Fruit fly (Drosophila melanogaster) whole organism, embryonic: ENCODE results near the gene CG10286.

Experiments
- Abd-B ChIP-seq: fragments of 200-800 bp; sonication (Bioruptor generic); optimal IDR thresholded peaks from 2 replicates; lab custom pipeline; 2018; ENCODE audit warnings: missing biosample characterization, mild to moderate bottlenecking, missing genetic modification characterization, moderate library complexity
- CG10209 ChIP-seq: fragments of 200-800 bp; sonication (Bioruptor generic); optimal IDR thresholded peaks from 3 replicates; lab custom pipeline; 2017; ENCODE audit warnings: missing biosample characterization, mild to moderate bottlenecking, missing genetic modification characterization, missing genetic modification reagents
- CG1024 ChIP-seq: fragments of 200-800 bp; sonication (Bioruptor generic); IDR thresholded peaks from 2 replicates; pipeline ENCODE4 v1.3.6; 2022; ENCODE audit warnings: missing biosample characterization, missing genetic modification characterization
- CG11504 ChIP-seq: fragments of 200-800 bp; sonication (Bioruptor generic); optimal IDR thresholded peaks from 3 replicates; lab custom pipeline; 2019; ENCODE audit warnings: missing biosample characterization, mild to moderate bottlenecking, missing genetic modification characterization, moderate library complexity
- CG12104 ChIP-seq: fragments of 200-800 bp; sonication (Bioruptor generic); optimal IDR thresholded peaks from 3 replicates; lab custom pipeline; 2016; ENCODE audit warnings: missing biosample characterization, missing genetic modification characterization
- CG12155 ChIP-seq: fragments of 200-800 bp; sonication (Bioruptor generic); optimal IDR thresholded peaks from 3 replicates; lab custom pipeline; 2016; ENCODE audit warnings: missing biosample characterization, missing genetic modification characterization
- CG1233 ChIP-seq: fragments of 200-800 bp; sonication (Bioruptor generic); optimal IDR thresholded peaks from 4 replicates; lab custom pipeline; 2018; ENCODE audit warnings: missing biosample characterization, mild to moderate bottlenecking, missing genetic modification characterization
- CG12942 ChIP-seq: fragments of 200-800 bp; sonication (Bioruptor generic); optimal IDR thresholded peaks from 3 replicates; lab custom pipeline; 2016; ENCODE audit warnings: missing biosample characterization, missing genetic modification characterization
- CG13775 ChIP-seq: fragments of 200-800 bp; sonication (Bioruptor generic); optimal IDR thresholded peaks from 3 replicates; lab custom pipeline; 2017; ENCODE audit warnings: missing biosample characterization, mild to moderate bottlenecking, missing genetic modification characterization
- CG15269 ChIP-seq: fragments of 200-800 bp; sonication (Bioruptor generic); optimal IDR thresholded peaks from 2 replicates; lab custom pipeline; 2018; ENCODE audit warnings: missing biosample characterization, mild to moderate bottlenecking, missing genetic modification characterization, moderate library complexity
- CG16813 ChIP-seq: fragments of 200-800 bp; sonication (Bioruptor generic); IDR thresholded peaks from 3 replicates; pipeline ENCODE4 v1.3.6; 2022; ENCODE audit warnings: missing biosample characterization, missing genetic modification characterization; ENCODE audit not compliant: partially characterized antibody
- CG18011 ChIP-seq: fragments of 200-800 bp; sonication (Bioruptor generic); optimal IDR thresholded peaks from 2 replicates; lab custom pipeline; 2017; ENCODE audit warnings: missing biosample characterization, missing genetic modification characterization, mild to moderate bottlenecking, moderate library complexity, missing genotype
- CG18262 ChIP-seq: fragments of 200-800 bp; optimal IDR thresholded peaks from 3 replicates; lab custom pipeline; 2019; ENCODE audit warnings: missing biosample characterization, mild to moderate bottlenecking, missing genetic modification characterization, moderate library complexity
- CG1832 ChIP-seq: fragments of 200-800 bp; sonication (Bioruptor generic); optimal IDR thresholded peaks from 2 replicates; lab custom pipeline; 2017; ENCODE audit warnings: missing biosample characterization, mild to moderate bottlenecking, missing genetic modification characterization, inconsistent platforms
- CG18599 ChIP-seq: fragments of 200-800 bp; sonication (Bioruptor generic); optimal IDR thresholded peaks from 3 replicates; lab custom pipeline; 2017; ENCODE audit warnings: missing biosample characterization, missing genetic modification characterization, mild to moderate bottlenecking, moderate library complexity, missing genetic modification reagents
- CG2678 ChIP-seq: fragments of 200-800 bp; sonication (Bioruptor generic); optimal IDR thresholded peaks from 3 replicates; lab custom pipeline; 2019; ENCODE audit warnings: missing biosample characterization, mild to moderate bottlenecking, missing genetic modification characterization, moderate library complexity
- CG32772 ChIP-seq: fragments of 200-800 bp; sonication (Bioruptor generic); IDR thresholded peaks from 2 replicates; pipeline ENCODE4 v1.3.6; 2022; ENCODE audit warnings: missing biosample characterization, missing genetic modification characterization
- CG3281 ChIP-seq: fragments of 200-800 bp; sonication (Bioruptor generic); optimal IDR thresholded peaks from 3 replicates; lab custom pipeline; 2017; ENCODE audit warnings: missing biosample characterization, mild to moderate bottlenecking, missing genetic modification characterization
- CG3407 ChIP-seq: fragments of 200-800 bp; sonication (Bioruptor generic); optimal IDR thresholded peaks from 2 replicates; lab custom pipeline; 2018; ENCODE audit warnings: missing biosample characterization, mild to moderate bottlenecking, missing genetic modification characterization
- CG34376 ChIP-seq: fragments of 200-800 bp; sonication (Bioruptor generic); optimal IDR thresholded peaks from 2 replicates; lab custom pipeline; 2018; ENCODE audit warnings: missing biosample characterization, mild to moderate bottlenecking, missing genetic modification characterization
- CG4707 ChIP-seq: fragments of 200-800 bp; sonication (Bioruptor generic); optimal IDR thresholded peaks from 2 replicates; lab custom pipeline; 2018; ENCODE audit warnings: missing biosample characterization, mild to moderate bottlenecking, missing genetic modification characterization, moderate library complexity
- CG6272 ChIP-seq: fragments of 200-800 bp; sonication (Bioruptor generic); IDR thresholded peaks from 2 replicates; pipeline ENCODE4 v1.3.6; 2022; ENCODE audit warnings: missing biosample characterization, missing genetic modification characterization
- CG6791 ChIP-seq: fragments of 200-800 bp; sonication (Bioruptor generic); IDR thresholded peaks from 3 replicates; pipeline ENCODE4 v1.3.6; 2022; ENCODE audit warnings: missing biosample characterization, missing genetic modification characterization; ENCODE audit not compliant: partially characterized antibody
- CG8359 ChIP-seq: fragments of 200-800 bp; sonication (Bioruptor generic); optimal IDR thresholded peaks from 2 replicates; lab custom pipeline; 2017; ENCODE audit warnings: missing biosample characterization, mild to moderate bottlenecking, missing genetic modification characterization, borderline replicate concordance
- Dfd ChIP-seq, 2 experiments: fragments of >200 bp; optimal IDR thresholded peaks; 2 replicates each; lab custom pipeline; 2017; ENCODE audit warnings: missing biosample characterization in 2 of 2, missing genetic modification characterization in 2 of 2
- Dip2 ChIP-seq: fragments of 200-800 bp; sonication (Bioruptor generic); IDR thresholded peaks from 2 replicates; pipeline ENCODE4 v1.3.6; 2022; ENCODE audit warnings: missing biosample characterization, missing genetic modification characterization
- HLH4C ChIP-seq: fragments of 200-800 bp; sonication (Bioruptor generic); IDR thresholded peaks from 3 replicates; pipeline ENCODE4 v1.3.6; 2022; ENCODE audit warnings: missing biosample characterization, missing genetic modification characterization; ENCODE audit not compliant: partially characterized antibody
- Hmx ChIP-seq: fragments of 200-800 bp; sonication (Bioruptor generic); optimal IDR thresholded peaks from 2 replicates; lab custom pipeline; 2016; ENCODE audit warnings: missing biosample characterization, missing genetic modification characterization
- Sin3A ChIP-seq: fragments of >200 bp; optimal IDR thresholded peaks from 2 replicates; lab custom pipeline; 2018
- Sox100B ChIP-seq: fragments of 200-800 bp; sonication (Bioruptor generic); optimal IDR thresholded peaks from 3 replicates; lab custom pipeline; 2018; ENCODE audit warnings: missing biosample characterization, mild to moderate bottlenecking, missing genetic modification characterization
- Ssrp ChIP-seq: fragments of 200-800 bp; sonication (Bioruptor generic); optimal IDR thresholded peaks from 2 replicates; lab custom pipeline; 2018; ENCODE audit warnings: missing biosample characterization, mild to moderate bottlenecking, missing genetic modification characterization, moderate library complexity
- Stat92E ChIP-seq, 3 experiments: fragments of >200 bp in 2 of 3; fragments of 200-800 bp in 1 of 3; sonication (Bioruptor generic) in 1 of 3; optimal IDR thresholded peaks; 2 replicates each; lab custom pipeline; 2017 to 2019; ENCODE audit warnings: missing biosample characterization in 3 of 3, missing genetic modification characterization in 3 of 3, mild to moderate bottlenecking in 1 of 3, moderate library complexity in 1 of 3
- Trl ChIP-seq, 3 experiments: fragments of >200 bp in 2 of 3; fragments of 200-800 bp in 1 of 3; sonication (Bioruptor generic) in 1 of 3; optimal IDR thresholded peaks; 2 replicates in 1 of 3; 3 replicates in 2 of 3; lab custom pipeline; 2016 to 2017; ENCODE audit warnings: missing biosample characterization in 1 of 3, missing genetic modification characterization in 1 of 3
- chinmo ChIP-seq: fragments of 200-800 bp; sonication (Bioruptor generic); IDR thresholded peaks from 4 replicates; pipeline ENCODE4 v1.3.6; 2022; ENCODE audit warnings: missing biosample characterization, missing genetic modification characterization; ENCODE audit not compliant: partially characterized antibody
- corto ChIP-seq: fragments of 200-800 bp; sonication (Bioruptor generic); optimal IDR thresholded peaks from 2 replicates; lab custom pipeline; 2016; ENCODE audit warnings: missing biosample characterization, mild to moderate bottlenecking, missing genetic modification characterization, moderate library complexity
- dati ChIP-seq: fragments of 200-800 bp; sonication (Bioruptor generic); IDR thresholded peaks from 2 replicates; pipeline ENCODE4 v1.3.6; 2022; ENCODE audit warnings: missing biosample characterization, missing genetic modification characterization
- fu2 ChIP-seq: fragments of 200-800 bp; sonication (Bioruptor generic); optimal IDR thresholded peaks from 2 replicates; lab custom pipeline; 2016; ENCODE audit warnings: missing biosample characterization, missing genetic modification characterization
- gsb ChIP-seq: fragments of 200-800 bp; sonication (Bioruptor generic); IDR thresholded peaks from 2 replicates; pipeline ENCODE4 v1.3.6; 2022; ENCODE audit warnings: missing biosample characterization, missing genetic modification characterization
- ind ChIP-seq: fragments of 200-800 bp; sonication (Bioruptor generic); optimal IDR thresholded peaks from 3 replicates; lab custom pipeline; 2016; ENCODE audit warnings: missing biosample characterization, missing genetic modification characterization
- inv ChIP-seq: fragments of 200-800 bp; sonication (Bioruptor generic); IDR thresholded peaks from 2 replicates; pipeline ENCODE4 v1.3.6; 2022; ENCODE audit warnings: missing biosample characterization, missing genetic modification characterization; ENCODE audit not compliant: partially characterized antibody
- luna ChIP-seq: fragments of 200-800 bp; sonication (Bioruptor generic); optimal IDR thresholded peaks from 2 replicates; lab custom pipeline; 2016; ENCODE audit warnings: missing biosample characterization, missing genetic modification characterization
- nom ChIP-seq: fragments of 200-800 bp; sonication (Bioruptor generic); optimal IDR thresholded peaks from 2 replicates; lab custom pipeline; 2017; ENCODE audit warnings: missing biosample characterization, missing genetic modification characterization, mild to moderate bottlenecking, moderate library complexity, missing genetic modification reagents
- onecut ChIP-seq: fragments of 200-800 bp; sonication (Bioruptor generic); IDR thresholded peaks from 2 replicates; pipeline ENCODE4 v1.3.6; 2022; ENCODE audit warnings: missing biosample characterization, missing genetic modification characterization
- pnt ChIP-seq: fragments of 200-800 bp; sonication (Bioruptor generic); optimal IDR thresholded peaks from 3 replicates; lab custom pipeline; 2016; ENCODE audit warnings: missing biosample characterization, missing genetic modification characterization
- schlank ChIP-seq: fragments of 200-800 bp; sonication (Bioruptor generic); optimal IDR thresholded peaks from 2 replicates; lab custom pipeline; 2018; ENCODE audit warnings: missing biosample characterization, mild to moderate bottlenecking, missing genetic modification characterization
- seq ChIP-seq: fragments of 200-800 bp; sonication (Bioruptor generic); IDR thresholded peaks from 2 replicates; pipeline ENCODE4 v1.3.6; 2022; ENCODE audit warnings: missing biosample characterization, missing genetic modification characterization
- stwl ChIP-seq: fragments of 200-800 bp; sonication (Bioruptor generic); optimal IDR thresholded peaks from 3 replicates; lab custom pipeline; 2018; ENCODE audit warnings: missing biosample characterization, mild to moderate bottlenecking, missing genetic modification characterization, moderate library complexity
- zfh1 ChIP-seq: fragments of 200-800 bp; sonication (Bioruptor generic); IDR thresholded peaks from 3 replicates; pipeline ENCODE4 v1.3.6; 2022; ENCODE audit warnings: missing biosample characterization, missing genetic modification characterization

The CG10286 gene

dm6 chr3R:6405674-6406565 is 37.2 kb downstream of the CG10286 start, which contains the start of gene Dmtn (continued):
- TF ChIP-seq CG2678 (tag; lab: Kevin White, UChicago) (peak; percentile 22), chinmo (GFP tag; lab: Robert Waterston, UW) (no peak), Dip2 (GFP tag; lab: Robert Waterston, UW) (no peak), Sox100B (GFP tag; lab: Kevin White, UChicago) (no peak), Abd-B (GFP tag; lab: Kevin White, UChicago) (no peak), CG13775 (GFP tag; lab: Kevin White, UChicago) (peak; percentile 44), Ssrp (peak; percentile 26), Stat92E (GFP tag; optimal IDR thresholded peaks at IDR 0.05; lab: Kevin White, UChicago) (peak in 1 of 3 experiments; percentile 85), CG16813 (no peak), zfh1 (GFP tag; lab: Robert Waterston, UW) (no peak), CG8359 (GFP tag; lab: Kevin White, UChicago) (no peak), stwl (tag; lab: Kevin White, UChicago) (peak; percentile 99), CG4707 (GFP tag; lab: Kevin White, UChicago) (peak; percentile 34), Hmx (GFP tag; lab: Kevin White, UChicago) (no peak), CG18599 (GFP tag; lab: Kevin White, UChicago) (no peak), Dfd (GFP tag; optimal IDR thresholded peaks at IDR 0.05; lab: Kevin White, UChicago) (no peak), CG34376 (GFP tag; lab: Kevin White, UChicago) (peak; percentile 69), corto (GFP tag; lab: Kevin White, UChicago) (no peak), inv (GFP tag; lab: Robert Waterston, UW) (no peak), onecut (GFP tag; lab: Robert Waterston, UW) (peak; percentile 51), CG12155 (peak; percentile 33), schlank (no peak), Trl (optimal IDR thresholded peaks at IDR 0.05; lab: Kevin White, UChicago) (peak in 1 of 2 experiments; percentile 21), Trl (GFP tag; optimal IDR thresholded peaks at IDR 0.05; lab: Kevin White, UChicago) (no peak), CG6272 (GFP tag; lab: Robert Waterston, UW) (no peak), dati (no peak), CG1233 (GFP tag; lab: Kevin White, UChicago) (no peak), nom (GFP tag; lab: Kevin White, UChicago) (peak; percentile 49), CG15269 (peak; percentile 36), CG3281 (GFP tag; lab: Kevin White, UChicago) (no peak), CG11504 (tag; lab: Kevin White, UChicago) (peak; percentile 55), CG12942 (no peak), seq (GFP tag; lab: Robert Waterston, UW) (no peak), CG1024 (no peak), CG18262 (tag; lab: Kevin White, UChicago) (peak; percentile 40), HLH4C (GFP tag; lab: Robert Waterston, UW) (no peak), CG12104 (GFP tag; lab: Kevin White, UChicago) (no peak), pnt (GFP tag; lab: Kevin White, UChicago) (no peak), fu2 (GFP tag; lab: Kevin White, UChicago) (no peak), CG3407 (GFP tag; lab: Kevin White, UChicago) (no peak), ind (GFP tag; lab: Kevin White, UChicago) (no peak), CG10209 (GFP tag; lab: Kevin White, UChicago) (peak; percentile 48), CG1832 (GFP tag; lab: Kevin White, UChicago) (no peak), Sin3A (lab: Kevin White, UChicago) (peak; percentile 33), CG6791 (GFP tag; lab: Robert Waterston, UW) (no peak), CG18011 (GFP tag; lab: Kevin White, UChicago) (no peak), gsb (GFP tag; lab: Robert Waterston, UW) (no peak), CG32772 (no peak), luna (GFP tag; lab: Kevin White, UChicago) (no peak)
